Worm (Caenorhabditis elegans) whole organism, L1 larva: ENCODE measurements around the gene crld-1.

Experiments used
- dpl-1 ChIP-seq, 3 experiments: fragments of 150-350 bp in 2 of 3; sonication (generic microtip) in 1 of 3; optimal IDR thresholded peaks; 2 replicates each; lab custom pipeline; 2014 to 2017; ENCODE audit warnings: missing biosample characterization in 3 of 3, missing genetic modification characterization in 3 of 3, missing genetic modification reagents in 3 of 3
- elt-3 ChIP-seq, 6 experiments: fragments of 150-350 bp in 1 of 6; sonication (generic microtip); optimal IDR thresholded peaks; 2 replicates each; lab custom pipeline; 2017 to 2018; ENCODE audit warnings: missing biosample characterization in 6 of 6, missing genetic modification characterization in 6 of 6, inconsistent platforms in 1 of 6
- swsn-7 ChIP-seq: sonication (generic microtip); optimal IDR thresholded peaks from 2 replicates; lab custom pipeline; 2016; ENCODE audit warnings: missing genetic modification characterization, missing compliant biosample characterization
- tbx-2 ChIP-seq: sonication (generic microtip); optimal IDR thresholded peaks from 2 replicates; lab custom pipeline; 2016; ENCODE audit warnings: missing genetic modification characterization, missing compliant biosample characterization
- zag-1 ChIP-seq: fragments of 150-350 bp; optimal IDR thresholded peaks from 2 replicates; lab custom pipeline; 2014; ENCODE audit warnings: missing biosample characterization, missing genetic modification characterization

- TF ChIP-seq elt-3 (tag; optimal IDR thresholded peaks at IDR 0.05; lab: Kevin White, UChicago) = no peak
- TF ChIP-seq dpl-1 (GFP tag; optimal IDR thresholded peaks at IDR 0.05; lab: Kevin White, UChicago) = no peak
- TF ChIP-seq swsn-7 (tag; lab: Kevin White, UChicago) = no peak
- no peak for TF ChIP-seq zag-1 (tag; lab: Kevin White, UChicago)
- no peak for TF ChIP-seq tbx-2 (tag; lab: Kevin White, UChicago)
Measured at ce11 chrIV:13104900-13105299, 49.3 kb downstream of the crld-1 start, which contains the start of gene rde-11.
